Worm (Caenorhabditis elegans): Measurements from ENCODE around the gene smi-1.

The smi-1 gene

DNA sequence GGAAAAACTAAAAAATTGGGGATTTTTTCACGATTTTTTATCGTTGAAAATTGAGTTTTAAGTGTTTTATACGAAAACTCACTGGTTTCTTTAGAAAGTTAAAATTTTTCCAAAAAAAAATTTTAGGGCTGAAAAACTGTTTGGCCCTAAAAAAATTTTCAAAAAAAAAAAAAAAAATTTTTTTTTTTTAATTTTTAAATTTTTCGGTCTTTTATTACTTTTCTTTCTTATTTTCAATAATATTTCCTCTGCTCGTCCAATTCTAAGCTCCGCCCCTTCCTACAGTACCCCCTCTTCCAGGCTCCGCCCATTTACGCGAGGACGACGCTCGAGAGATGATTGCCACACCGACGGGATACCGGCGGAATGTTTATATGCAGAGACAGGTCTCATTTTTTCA, 29.4 kb upstream of the smi-1 start, which contains the start of gene pqn-82:
pqn-82 (plus strand) TSS at position 301 of the 400 bp plus-strand sequence.
- no peak for TF ChIP-seq fax-1 (tag; optimal IDR thresholded peaks at IDR 0.05)
- no peak for TF ChIP-seq npax-4 (tag; optimal IDR thresholded peaks at IDR 0.05)
- TF ChIP-seq sox-4 (tag; optimal IDR thresholded peaks at IDR 0.05): no peak
- TF ChIP-seq ceh-31 (tag; optimal IDR thresholded peaks at IDR 0.05): no peak
- TF ChIP-seq C38D4.7 (GFP tag; optimal IDR thresholded peaks at IDR 0.05): no peak
- TF ChIP-seq tbx-7 (tag; optimal IDR thresholded peaks at IDR 0.05): no peak
- no peak for TF ChIP-seq F13H6.1 (tag; optimal IDR thresholded peaks at IDR 0.05)
- no peak for TF ChIP-seq unc-3 (GFP tag; conservative IDR thresholded peaks at IDR 0.05)
- no peak for TF ChIP-seq unc-3 (tag; optimal IDR thresholded peaks at IDR 0.05)
- no peak for TF ChIP-seq sox-2 (GFP tag; IDR thresholded peaks at IDR 0.05)
- no peak for TF ChIP-seq gmeb-2 (tag; optimal IDR thresholded peaks at IDR 0.05)
- TF ChIP-seq pat-9 (tag; optimal IDR thresholded peaks at IDR 0.05): no peak
- no peak for TF ChIP-seq elt-4 (tag; optimal IDR thresholded peaks at IDR 0.05)
- no peak for TF ChIP-seq ceh-30 (tag; optimal IDR thresholded peaks at IDR 0.05)
- no peak for TF ChIP-seq rnt-1 (tag; optimal IDR thresholded peaks at IDR 0.05)
- TF ChIP-seq fkh-6 (tag; optimal IDR thresholded peaks at IDR 0.05): no peak
- no peak for TF ChIP-seq ceh-14 (tag; optimal IDR thresholded peaks at IDR 0.05)
- no peak for TF ChIP-seq pax-1 (tag; optimal IDR thresholded peaks at IDR 0.05)

DNA sequence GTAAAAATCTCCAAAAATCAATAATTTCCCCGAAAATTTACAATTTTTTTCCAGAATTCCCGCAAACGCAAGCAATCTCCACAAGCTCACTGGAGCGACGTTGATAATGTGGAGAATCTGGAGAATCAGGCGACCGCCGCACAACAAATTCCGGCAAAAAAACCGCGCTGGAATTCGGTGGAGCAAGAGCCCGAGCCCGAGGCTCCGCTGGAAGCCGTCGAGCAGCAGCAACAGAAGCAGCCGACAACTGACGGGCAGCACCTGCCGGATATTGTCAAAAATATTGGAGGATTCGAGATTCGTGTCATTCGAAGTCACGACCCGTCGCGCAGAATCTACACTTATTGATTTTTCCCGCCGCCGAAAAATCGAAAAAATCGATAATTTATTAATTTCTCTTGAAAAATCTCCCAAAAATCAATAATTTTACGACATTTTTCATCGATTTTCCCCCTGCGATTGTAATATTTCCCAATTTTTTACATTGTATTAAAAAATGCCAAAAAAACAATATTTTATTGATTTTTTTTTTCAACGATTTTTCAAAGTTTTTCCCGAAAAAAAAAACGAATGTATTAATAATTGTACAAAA, 25.9 kb upstream of the smi-1 start:
- TF ChIP-seq T23F11.4 (GFP tag; optimal IDR thresholded peaks at IDR 0.05) (no peak), gmeb-2 (tag; optimal IDR thresholded peaks at IDR 0.05) (no peak), ceh-30 (tag; optimal IDR thresholded peaks at IDR 0.05) (no peak), pha-4 (tag; optimal IDR thresholded peaks at IDR 0.05) (no peak), hlh-6 (tag; optimal IDR thresholded peaks at IDR 0.05) (no peak), eyg-1 (tag; optimal IDR thresholded peaks at IDR 0.05) (no peak), rnt-1 (tag; optimal IDR thresholded peaks at IDR 0.05) (no peak), ceh-22 (tag; optimal IDR thresholded peaks at IDR 0.05) (no peak), C08G9.2 (tag; optimal IDR thresholded peaks at IDR 0.05) (no peak), ceh-6 (GFP tag; optimal IDR thresholded peaks at IDR 0.05) (no peak), elt-4 (tag; optimal IDR thresholded peaks at IDR 0.05) (no peak), F13H6.1 (tag; optimal IDR thresholded peaks at IDR 0.05) (no peak), hlh-8 (tag; optimal IDR thresholded peaks at IDR 0.05) (no peak), ahr-1 (tag; optimal IDR thresholded peaks at IDR 0.05) (no peak), pqm-1 (tag; optimal IDR thresholded peaks at IDR 0.05) (no peak), nhr-11 (tag; optimal IDR thresholded peaks at IDR 0.05) (no peak), dmd-4 (tag; optimal IDR thresholded peaks at IDR 0.05; ENCODE audit: borderline replicate concordance) (no peak), pax-1 (tag; optimal IDR thresholded peaks at IDR 0.05) (no peak), fkh-10 (GFP tag; optimal IDR thresholded peaks at IDR 0.05) (no peak), fkh-6 (tag; optimal IDR thresholded peaks at IDR 0.05) (no peak)

DNA sequence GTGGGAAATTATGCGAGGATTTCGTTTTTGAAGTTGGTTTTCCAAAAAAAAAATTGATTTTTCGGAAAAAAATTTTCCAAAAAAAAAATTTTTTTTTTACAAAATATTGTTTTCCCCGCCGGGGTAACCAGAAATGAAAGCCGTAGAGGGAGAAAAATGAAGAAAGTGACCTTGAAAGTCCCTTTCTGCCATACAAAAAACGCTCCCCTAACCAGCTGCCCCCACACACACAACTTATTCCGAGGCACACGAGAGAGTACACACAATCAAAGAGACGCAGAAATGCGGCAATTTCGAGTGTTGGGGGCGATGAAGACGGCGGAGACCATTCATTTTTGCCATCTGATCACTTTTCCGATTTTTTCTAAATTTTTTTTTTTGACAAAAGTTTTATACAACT, 24.2 kb upstream of the smi-1 start:
- TF ChIP-seq ceh-19 (GFP tag; optimal IDR thresholded peaks at IDR 0.05): no peak
- no peak for TF ChIP-seq hlh-15 (tag; optimal IDR thresholded peaks at IDR 0.05)

DNA sequence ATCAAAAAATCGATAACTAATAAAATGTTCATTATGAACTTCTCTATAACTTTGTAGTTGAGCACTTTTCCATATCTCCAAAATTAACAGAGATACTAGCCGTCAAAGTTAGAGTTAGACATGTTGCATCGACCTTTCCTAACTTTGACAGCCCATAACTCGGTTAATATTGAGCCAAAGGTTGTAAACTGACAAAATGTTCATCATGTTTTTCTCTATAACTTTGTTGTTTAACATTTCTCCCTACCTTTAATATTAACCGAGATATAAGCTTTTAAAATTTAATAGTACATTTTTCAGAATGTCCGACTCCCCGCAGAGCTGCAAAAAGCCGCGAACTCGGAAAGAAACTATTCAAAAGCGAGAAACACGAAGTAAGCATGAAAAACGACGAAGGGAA, 23.1 kb upstream of the smi-1 start, which contains the start of gene hlh-33:
hlh-33 (plus strand) TSS at position 301 of the 400 bp plus-strand sequence.
- TF ChIP-seq npax-4 (tag; optimal IDR thresholded peaks at IDR 0.05) (no peak), hlh-30 (tag; optimal IDR thresholded peaks at IDR 0.05; ENCODE audit: insufficient read depth) (no peak), madf-2 (tag; optimal IDR thresholded peaks at IDR 0.05) (no peak), pag-3 (tag; optimal IDR thresholded peaks at IDR 0.05; ENCODE audit: borderline replicate concordance) (no peak), eyg-1 (tag; optimal IDR thresholded peaks at IDR 0.05) (no peak), hlh-15 (tag; optimal IDR thresholded peaks at IDR 0.05) (no peak), ceh-6 (GFP tag; optimal IDR thresholded peaks at IDR 0.05) (no peak)

All from whole organism, late embryonic.